Worm (Caenorhabditis elegans) whole organism, mixed stage, embryonic: ENCODE measurements around the gene sna-1.

Source experiments
- drap-1 ChIP-seq: fragments of 200-800 bp; sonication (Bioruptor generic); optimal IDR thresholded peaks from 3 replicates; lab custom pipeline; 2018; ENCODE audit warnings: mild to moderate bottlenecking, missing genetic modification characterization, missing compliant biosample characterization
- elt-1 ChIP-seq: sonication (generic microtip); optimal IDR thresholded peaks from 2 replicates; lab custom pipeline; 2017; ENCODE audit warnings: missing genetic modification characterization, mild to moderate bottlenecking, missing compliant biosample characterization, antibody characterized with exemption, moderate library complexity, borderline replicate concordance; ENCODE audit not compliant: insufficient read depth
- hlh-1 ChIP-seq: fragments of 150-350 bp; optimal IDR thresholded peaks from 2 replicates; lab custom pipeline; 2014; ENCODE audit warnings: missing biosample characterization, missing genetic modification reagents, missing genetic modification characterization
- lin-13 ChIP-seq: fragments of 150-350 bp; optimal IDR thresholded peaks from 2 replicates; lab custom pipeline; 2014; ENCODE audit warnings: missing biosample characterization, missing genetic modification characterization
- lin-32 ChIP-seq: fragments of 200-800 bp; sonication (Bioruptor generic); optimal IDR thresholded peaks from 2 replicates; lab custom pipeline; 2018; ENCODE audit warnings: mild to moderate bottlenecking, missing genetic modification characterization, missing compliant biosample characterization
- lsy-2 ChIP-seq: fragments of 150-350 bp; optimal IDR thresholded peaks from 2 replicates; lab custom pipeline; 2014; ENCODE audit warnings: missing biosample characterization, missing genetic modification characterization
- mls-2 ChIP-seq: sonication (generic microtip); optimal IDR thresholded peaks from 2 replicates; lab custom pipeline; 2016; ENCODE audit warnings: mild to moderate bottlenecking, missing genetic modification characterization, moderate library complexity, missing compliant biosample characterization
- nhr-237 ChIP-seq: fragments of 150-350 bp; optimal IDR thresholded peaks from 2 replicates; lab custom pipeline; 2014; ENCODE audit warnings: missing biosample characterization, missing genetic modification characterization
- nhr-28 ChIP-seq: fragments of 150-350 bp; optimal IDR thresholded peaks from 2 replicates; lab custom pipeline; 2014; ENCODE audit warnings: missing biosample characterization, missing genetic modification characterization
- nhr-76 ChIP-seq: sonication (generic microtip); optimal IDR thresholded peaks from 2 replicates; lab custom pipeline; 2017; ENCODE audit warnings: missing biosample characterization, missing genetic modification characterization
- pha-4 ChIP-seq: fragments of 150-350 bp; optimal IDR thresholded peaks from 2 replicates; lab custom pipeline; 2018; ENCODE audit warnings: missing biosample characterization, missing genetic modification reagents, missing genetic modification characterization
- sem-2 ChIP-seq: fragments of 200-800 bp; sonication (Bioruptor generic); optimal IDR thresholded peaks from 2 replicates; lab custom pipeline; 2018; ENCODE audit warnings: mild to moderate bottlenecking, missing genetic modification characterization, missing compliant biosample characterization
- unc-62 ChIP-seq: fragments of 150-350 bp; optimal IDR thresholded peaks from 2 replicates; lab custom pipeline; 2014; ENCODE audit warnings: missing biosample characterization, missing genetic modification reagents, missing genetic modification characterization
- ztf-11 ChIP-seq: fragments of 150-350 bp; optimal IDR thresholded peaks from 2 replicates; lab custom pipeline; 2014; ENCODE audit warnings: missing biosample characterization, missing genetic modification characterization

DNA sequence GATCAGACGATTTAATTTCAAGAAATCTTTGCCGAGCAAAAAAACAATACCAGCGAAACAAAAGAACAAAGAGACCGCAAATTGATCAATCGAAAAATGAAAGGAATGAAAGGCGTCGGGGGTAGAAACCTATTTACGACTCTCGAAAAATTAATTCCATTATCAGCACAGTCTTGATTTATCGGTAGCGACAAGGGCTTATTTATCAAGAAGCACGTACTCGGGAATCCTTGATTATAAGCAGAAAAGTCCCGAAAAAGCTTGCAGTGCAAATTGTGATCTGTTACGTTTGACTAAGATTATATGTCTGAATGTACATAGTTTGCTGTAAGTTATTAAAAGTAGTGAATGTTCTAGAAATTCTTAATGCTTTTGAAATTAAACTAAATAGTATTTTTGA, 43.9 kb downstream of the sna-1 start:
- no peak for TF ChIP-seq nhr-76
- TF ChIP-seq hlh-1 (tag; lab: Kevin White, UChicago): no peak
- no peak for TF ChIP-seq lin-32
- no peak for TF ChIP-seq nhr-237
- no peak for TF ChIP-seq elt-1 (tag; lab: Kevin White, UChicago)
- no peak for TF ChIP-seq nhr-28
- TF ChIP-seq lsy-2 (tag; lab: Kevin White, UChicago): no peak
- TF ChIP-seq mls-2 (tag; lab: Kevin White, UChicago): no peak
- no peak for TF ChIP-seq unc-62
- no peak for TF ChIP-seq ztf-11 (tag; lab: Kevin White, UChicago)
- no peak for TF ChIP-seq lin-13
- TF ChIP-seq sem-2 (GFP tag; lab: Kevin White, UChicago): no peak
- TF ChIP-seq drap-1 (GFP tag; lab: Kevin White, UChicago): no peak
- TF ChIP-seq pha-4: no peak
